Fruit fly (Drosophila melanogaster) whole organism, embryonic: ENCODE results near the gene Fer3HCH.
A peak's percentile ranks its signal among the peaks of the same experiment; 100 is the strongest.

Experiments
- Ada2b ChIP-seq: fragments of 200-800 bp; sonication (Bioruptor generic); IDR thresholded peaks from 2 replicates; pipeline ENCODE4 v1.3.6; 2022; ENCODE audit warnings: missing biosample characterization, missing genetic modification characterization
- Antp ChIP-seq: fragments of 200-800 bp; sonication (Bioruptor generic); optimal IDR thresholded peaks from 3 replicates; lab custom pipeline; 2016; ENCODE audit warnings: missing biosample characterization, missing genetic modification characterization
- BtbVII ChIP-seq: fragments of 200-800 bp; sonication (Bioruptor generic); optimal IDR thresholded peaks from 3 replicates; lab custom pipeline; 2017; ENCODE audit warnings: missing biosample characterization, mild to moderate bottlenecking, missing genetic modification characterization
- CG10147 ChIP-seq: fragments of 200-800 bp; sonication (Bioruptor generic); optimal IDR thresholded peaks from 2 replicates; lab custom pipeline; 2019; ENCODE audit warnings: missing biosample characterization, mild to moderate bottlenecking, missing genetic modification characterization, moderate library complexity
- CG10959 ChIP-seq: fragments of 200-800 bp; sonication (Bioruptor generic); IDR thresholded peaks from 2 replicates; pipeline ENCODE4 v1.3.6; 2022; ENCODE audit warnings: missing biosample characterization, missing genetic modification characterization
- CG11456 ChIP-seq: fragments of 200-800 bp; sonication (Bioruptor generic); IDR thresholded peaks from 3 replicates; pipeline ENCODE4 v1.3.6; 2022; ENCODE audit warnings: missing biosample characterization, missing genetic modification characterization
- CG11695 ChIP-seq: fragments of 200-800 bp; sonication (Bioruptor generic); IDR thresholded peaks from 3 replicates; pipeline ENCODE4 v1.3.6; 2022; ENCODE audit warnings: missing biosample characterization, missing genetic modification characterization
- CG12071 ChIP-seq: fragments of 200-800 bp; sonication (Bioruptor generic); optimal IDR thresholded peaks from 3 replicates; lab custom pipeline; 2018; ENCODE audit warnings: missing biosample characterization, mild to moderate bottlenecking, missing genetic modification characterization
- CG14050 ChIP-seq: fragments of 200-800 bp; sonication (Bioruptor generic); IDR thresholded peaks from 3 replicates; pipeline ENCODE4 v1.3.6; 2022; ENCODE audit warnings: missing biosample characterization, missing genetic modification characterization
- CG1832 ChIP-seq: fragments of 200-800 bp; sonication (Bioruptor generic); optimal IDR thresholded peaks from 2 replicates; lab custom pipeline; 2017; ENCODE audit warnings: missing biosample characterization, mild to moderate bottlenecking, missing genetic modification characterization, inconsistent platforms
- CG18619 ChIP-seq: fragments of 200-800 bp; sonication (Bioruptor generic); optimal IDR thresholded peaks from 3 replicates; lab custom pipeline; 2017; ENCODE audit warnings: missing biosample characterization, mild to moderate bottlenecking, missing genetic modification characterization
- CG2712 ChIP-seq: fragments of 200-800 bp; optimal IDR thresholded peaks from 3 replicates; lab custom pipeline; 2019; ENCODE audit warnings: missing biosample characterization, mild to moderate bottlenecking, missing genetic modification characterization, moderate library complexity
- CG31441 ChIP-seq: fragments of 200-800 bp; sonication (Bioruptor generic); IDR thresholded peaks from 2 replicates; pipeline ENCODE4 v1.3.6; 2022; ENCODE audit warnings: missing biosample characterization, missing genetic modification characterization
- CG34422 ChIP-seq: fragments of 200-800 bp; sonication (Bioruptor generic); IDR thresholded peaks from 3 replicates; pipeline ENCODE4 v1.3.6; 2022; ENCODE audit warnings: missing biosample characterization, missing genetic modification characterization
- CG42726 ChIP-seq: fragments of 200-800 bp; sonication (Bioruptor generic); IDR thresholded peaks from 2 replicates; pipeline ENCODE4 v1.3.6; 2022; ENCODE audit warnings: missing biosample characterization, missing genetic modification characterization; ENCODE audit not compliant: partially characterized antibody
- CG5245 ChIP-seq: fragments of 200-800 bp; sonication (Bioruptor generic); optimal IDR thresholded peaks from 3 replicates; lab custom pipeline; 2016; ENCODE audit warnings: missing biosample characterization, missing genetic modification characterization
- CG6689 ChIP-seq: fragments of 200-800 bp; sonication (Bioruptor generic); IDR thresholded peaks from 2 replicates; pipeline ENCODE4 v1.3.6; 2022; ENCODE audit warnings: missing biosample characterization, missing genetic modification characterization
- CG9437 ChIP-seq: fragments of 200-800 bp; sonication (Bioruptor generic); optimal IDR thresholded peaks from 2 replicates; lab custom pipeline; 2018; ENCODE audit warnings: missing biosample characterization, mild to moderate bottlenecking, missing genetic modification characterization
- CG9797 ChIP-seq: fragments of 200-800 bp; sonication (Bioruptor generic); optimal IDR thresholded peaks from 3 replicates; lab custom pipeline; 2018; ENCODE audit warnings: missing biosample characterization, mild to moderate bottlenecking, missing genetic modification characterization
- Dbx ChIP-seq: fragments of 200-800 bp; sonication (Bioruptor generic); IDR thresholded peaks from 3 replicates; pipeline ENCODE4 v1.3.6; 2022; ENCODE audit warnings: missing biosample characterization, missing genetic modification characterization
- Deaf1 ChIP-seq: fragments of 200-800 bp; optimal IDR thresholded peaks from 3 replicates; lab custom pipeline; 2019; ENCODE audit warnings: missing biosample characterization, mild to moderate bottlenecking, missing genetic modification characterization, moderate library complexity
- Doc3 ChIP-seq: fragments of 200-800 bp; sonication (Bioruptor generic); IDR thresholded peaks from 3 replicates; pipeline ENCODE4 v1.3.6; 2022; ENCODE audit warnings: missing biosample characterization, missing genetic modification characterization; ENCODE audit not compliant: partially characterized antibody
- ERR ChIP-seq: fragments of 200-800 bp; sonication (Bioruptor generic); optimal IDR thresholded peaks from 2 replicates; lab custom pipeline; 2016; ENCODE audit warnings: missing biosample characterization, missing genetic modification characterization
- HLH3B ChIP-seq: fragments of 200-800 bp; sonication (Bioruptor generic); IDR thresholded peaks from 2 replicates; pipeline ENCODE4 v1.3.6; 2022; ENCODE audit warnings: missing biosample characterization, missing genetic modification characterization
- Rx ChIP-seq: fragments of 200-800 bp; sonication (Bioruptor generic); IDR thresholded peaks from 2 replicates; pipeline ENCODE4 v1.3.6; 2022; ENCODE audit warnings: missing biosample characterization, missing genetic modification characterization
- Ssrp ChIP-seq: fragments of 200-800 bp; sonication (Bioruptor generic); optimal IDR thresholded peaks from 2 replicates; lab custom pipeline; 2018; ENCODE audit warnings: missing biosample characterization, mild to moderate bottlenecking, missing genetic modification characterization, moderate library complexity
- Trl ChIP-seq, 3 experiments: fragments of >200 bp in 2 of 3; fragments of 200-800 bp in 1 of 3; sonication (Bioruptor generic) in 1 of 3; optimal IDR thresholded peaks; 2 replicates in 1 of 3; 3 replicates in 2 of 3; lab custom pipeline; 2016 to 2017; ENCODE audit warnings: missing biosample characterization in 1 of 3, missing genetic modification characterization in 1 of 3
- YL-1 ChIP-seq: fragments of 200-800 bp; sonication (Bioruptor generic); optimal IDR thresholded peaks from 3 replicates; lab custom pipeline; 2017; ENCODE audit warnings: missing biosample characterization, mild to moderate bottlenecking, missing genetic modification characterization
- az2 ChIP-seq: fragments of 200-800 bp; sonication (Bioruptor generic); optimal IDR thresholded peaks from 3 replicates; lab custom pipeline; 2016; ENCODE audit warnings: missing biosample characterization, missing genetic modification characterization
- btn ChIP-seq: fragments of 200-800 bp; sonication (Bioruptor generic); optimal IDR thresholded peaks from 2 replicates; lab custom pipeline; 2016; ENCODE audit warnings: missing biosample characterization, missing genetic modification characterization
- cg ChIP-seq: fragments of 200-800 bp; sonication (Bioruptor generic); optimal IDR thresholded peaks from 3 replicates; lab custom pipeline; 2019; ENCODE audit warnings: missing biosample characterization, mild to moderate bottlenecking, missing genetic modification characterization, moderate library complexity
- dati ChIP-seq: fragments of 200-800 bp; sonication (Bioruptor generic); IDR thresholded peaks from 2 replicates; pipeline ENCODE4 v1.3.6; 2022; ENCODE audit warnings: missing biosample characterization, missing genetic modification characterization
- inv ChIP-seq: fragments of 200-800 bp; sonication (Bioruptor generic); IDR thresholded peaks from 2 replicates; pipeline ENCODE4 v1.3.6; 2022; ENCODE audit warnings: missing biosample characterization, missing genetic modification characterization; ENCODE audit not compliant: partially characterized antibody
- kni ChIP-seq: fragments of 200-800 bp; sonication (Bioruptor generic); optimal IDR thresholded peaks from 3 replicates; lab custom pipeline; 2017; ENCODE audit warnings: mild to moderate bottlenecking, missing biosample characterization, missing genetic modification reagents, missing genetic modification characterization
- nom ChIP-seq: fragments of 200-800 bp; sonication (Bioruptor generic); optimal IDR thresholded peaks from 2 replicates; lab custom pipeline; 2017; ENCODE audit warnings: missing biosample characterization, missing genetic modification characterization, mild to moderate bottlenecking, moderate library complexity, missing genetic modification reagents
- pan ChIP-seq, 4 experiments: fragments of >200 bp in 3 of 4; fragments of 200-800 bp in 1 of 4; sonication (Bioruptor generic) in 1 of 4; optimal IDR thresholded peaks in 3 of 4; IDR thresholded peaks in 1 of 4; 2 replicates each; pipeline versions ENCODE4 v1.3.6 to Lab custom; 2017 to 2022; ENCODE audit warnings: missing biosample characterization in 2 of 4, missing genetic modification characterization in 2 of 4, mixed read lengths in 1 of 4
- sens ChIP-seq: fragments of 200-800 bp; sonication (Bioruptor generic); peaks from one replicate; lab custom pipeline; 2016; ENCODE audit warnings: missing biosample characterization, missing genetic modification characterization
- slou ChIP-seq: fragments of 200-800 bp; sonication (Bioruptor generic); optimal IDR thresholded peaks from 3 replicates; lab custom pipeline; 2016; ENCODE audit warnings: missing biosample characterization, missing genetic modification characterization
- tin ChIP-seq: fragments of 200-800 bp; sonication (Bioruptor generic); optimal IDR thresholded peaks from 3 replicates; lab custom pipeline; 2016; ENCODE audit warnings: missing biosample characterization, missing genetic modification characterization
- tio ChIP-seq: fragments of 200-800 bp; sonication (Bioruptor generic); optimal IDR thresholded peaks from 2 replicates; lab custom pipeline; 2017; ENCODE audit warnings: missing biosample characterization, missing genetic modification characterization, inconsistent platforms
- twi ChIP-seq: fragments of 200-800 bp; optimal IDR thresholded peaks from 2 replicates; lab custom pipeline; 2019; ENCODE audit warnings: missing biosample characterization, mild to moderate bottlenecking, missing genetic modification characterization, moderate library complexity
- wek ChIP-seq: fragments of 200-800 bp; sonication (Bioruptor generic); optimal IDR thresholded peaks from 3 replicates; lab custom pipeline; 2018; ENCODE audit warnings: missing biosample characterization, mild to moderate bottlenecking, missing genetic modification characterization, moderate library complexity

The Fer3HCH gene

DNA sequence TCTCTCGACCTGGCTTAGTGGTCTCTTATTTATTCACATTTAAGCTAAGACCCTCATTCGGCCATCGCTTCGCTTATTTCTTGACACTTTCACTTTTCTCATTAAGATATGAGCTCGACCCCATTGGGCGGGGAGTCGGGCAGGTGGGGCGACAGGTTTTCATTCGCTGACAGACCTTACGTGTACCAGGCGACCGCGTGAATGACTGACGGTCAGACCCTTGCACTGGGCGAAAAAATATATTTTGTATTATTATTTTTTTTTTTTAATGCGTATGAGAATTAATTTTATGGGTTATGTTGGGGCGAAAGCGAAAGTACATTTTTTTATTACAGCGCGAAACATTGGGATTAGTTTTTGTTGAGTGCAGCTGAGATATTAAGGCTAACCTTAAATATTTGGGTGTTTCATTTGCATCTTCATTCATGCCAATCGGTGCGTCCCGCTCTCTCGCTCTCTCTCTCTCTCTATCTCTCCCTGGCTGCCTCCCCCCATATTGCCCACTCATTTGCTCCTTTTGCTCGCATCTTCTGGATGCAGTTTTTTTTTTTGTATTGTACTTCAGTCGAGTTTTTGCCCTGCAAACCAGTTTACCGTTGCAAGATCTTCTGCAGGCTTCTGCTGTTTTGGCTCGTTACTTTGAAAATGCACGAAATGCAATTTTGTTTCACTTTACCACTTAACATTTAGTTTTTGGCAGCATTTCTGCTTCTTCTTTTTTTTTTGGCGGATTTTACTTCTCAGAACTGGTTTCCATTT lies 29.1 kb upstream of the Fer3HCH start (continued):
- no peak for TF ChIP-seq slou (GFP tag; lab: Kevin White, UChicago)
- no peak for TF ChIP-seq Doc3 (GFP tag; lab: Robert Waterston, UW)
- no peak for TF ChIP-seq btn (GFP tag; lab: Kevin White, UChicago)
- TF ChIP-seq CG34422 (GFP tag; lab: Robert Waterston, UW): peak; percentile 68; the same call in 2 of the 3 replicates
- TF ChIP-seq sens (GFP tag; lab: Kevin White, UChicago): peak; percentile 73
- TF ChIP-seq CG18619 (GFP tag; lab: Kevin White, UChicago): no peak
- TF ChIP-seq Antp (GFP tag; lab: Kevin White, UChicago): no peak
- peak; percentile 37 for TF ChIP-seq kni (GFP tag; lab: Kevin White, UChicago)
- TF ChIP-seq dati (GFP tag; lab: Robert Waterston, UW): no peak
- TF ChIP-seq CG10959 (GFP tag; lab: Robert Waterston, UW): no peak
- no peak for TF ChIP-seq ERR (GFP tag; lab: Kevin White, UChicago)
- TF ChIP-seq Rx (GFP tag; lab: Robert Waterston, UW): peak; percentile 47; the same call in 1 of the 2 replicates
- TF ChIP-seq wek (GFP tag; lab: Kevin White, UChicago): no peak
- no peak for TF ChIP-seq inv (GFP tag; lab: Robert Waterston, UW)
- TF ChIP-seq CG1832 (GFP tag; lab: Kevin White, UChicago): no peak
- TF ChIP-seq nom (GFP tag; lab: Kevin White, UChicago): peak; percentile 64
- no peak for TF ChIP-seq cg (GFP tag; lab: Kevin White, UChicago)
- TF ChIP-seq tin (GFP tag; lab: Kevin White, UChicago): no peak
- peak; percentile 52; the same call in 1 of the 3 replicates for TF ChIP-seq CG11695 (GFP tag; lab: Robert Waterston, UW)
- TF ChIP-seq CG12071: no peak
- no peak for TF ChIP-seq CG42726 (GFP tag; lab: Robert Waterston, UW)
- TF ChIP-seq CG11456 (GFP tag; lab: Robert Waterston, UW): peak; percentile 60; the same call in 1 of the 3 replicates
- no peak for TF ChIP-seq CG10147 (GFP tag; lab: Kevin White, UChicago)
- peak in 1 of 2 experiments; percentile 18 for TF ChIP-seq Trl (optimal IDR thresholded peaks at IDR 0.05; lab: Kevin White, UChicago)
- TF ChIP-seq Trl (GFP tag; optimal IDR thresholded peaks at IDR 0.05; lab: Kevin White, UChicago): no peak
- TF ChIP-seq BtbVII: peak; percentile 13
- peak; percentile 77 for TF ChIP-seq HLH3B
- TF ChIP-seq CG6689 (GFP tag; lab: Robert Waterston, UW): peak; percentile 70
- peak; percentile 57 for TF ChIP-seq CG31441 (GFP tag; lab: Robert Waterston, UW)
- peak; percentile 43 for TF ChIP-seq CG2712
- TF ChIP-seq Ssrp (tag; lab: Kevin White, UChicago): peak; percentile 28
- TF ChIP-seq Deaf1: no peak
- no peak for TF ChIP-seq CG9437 (GFP tag; lab: Kevin White, UChicago)
- TF ChIP-seq CG5245 (GFP tag; lab: Kevin White, UChicago): no peak
- TF ChIP-seq CG9797 (GFP tag; lab: Kevin White, UChicago): no peak
- TF ChIP-seq Ada2b (GFP tag; lab: Robert Waterston, UW): no peak
- no peak for TF ChIP-seq twi (tag; lab: Kevin White, UChicago)
- TF ChIP-seq CG14050 (GFP tag; lab: Robert Waterston, UW): peak; percentile 55
- TF ChIP-seq Dbx (GFP tag; lab: Robert Waterston, UW): no peak
- TF ChIP-seq tio (GFP tag; lab: Kevin White, UChicago): no peak
- TF ChIP-seq YL-1 (GFP tag; lab: Kevin White, UChicago): no peak
- TF ChIP-seq pan (optimal IDR thresholded peaks at IDR 0.05; lab: Kevin White, UChicago): no peak
- peak in 1 of 2 experiments; percentile 81 for TF ChIP-seq pan (GFP tag; optimal IDR thresholded peaks at IDR 0.05 in 1 of 2, IDR thresholded peaks at IDR 0.05 in 1 of 2)
- peak; percentile 10 for TF ChIP-seq az2 (GFP tag; lab: Kevin White, UChicago)
- TF ChIP-seq, all 482 proteins: peak for 174
